Worm (Caenorhabditis elegans): ENCODE data around the gene erfa-3.
A peak's percentile ranks its signal among the peaks of the same experiment; 100 is the strongest.

Gene erfa-3

DNA sequence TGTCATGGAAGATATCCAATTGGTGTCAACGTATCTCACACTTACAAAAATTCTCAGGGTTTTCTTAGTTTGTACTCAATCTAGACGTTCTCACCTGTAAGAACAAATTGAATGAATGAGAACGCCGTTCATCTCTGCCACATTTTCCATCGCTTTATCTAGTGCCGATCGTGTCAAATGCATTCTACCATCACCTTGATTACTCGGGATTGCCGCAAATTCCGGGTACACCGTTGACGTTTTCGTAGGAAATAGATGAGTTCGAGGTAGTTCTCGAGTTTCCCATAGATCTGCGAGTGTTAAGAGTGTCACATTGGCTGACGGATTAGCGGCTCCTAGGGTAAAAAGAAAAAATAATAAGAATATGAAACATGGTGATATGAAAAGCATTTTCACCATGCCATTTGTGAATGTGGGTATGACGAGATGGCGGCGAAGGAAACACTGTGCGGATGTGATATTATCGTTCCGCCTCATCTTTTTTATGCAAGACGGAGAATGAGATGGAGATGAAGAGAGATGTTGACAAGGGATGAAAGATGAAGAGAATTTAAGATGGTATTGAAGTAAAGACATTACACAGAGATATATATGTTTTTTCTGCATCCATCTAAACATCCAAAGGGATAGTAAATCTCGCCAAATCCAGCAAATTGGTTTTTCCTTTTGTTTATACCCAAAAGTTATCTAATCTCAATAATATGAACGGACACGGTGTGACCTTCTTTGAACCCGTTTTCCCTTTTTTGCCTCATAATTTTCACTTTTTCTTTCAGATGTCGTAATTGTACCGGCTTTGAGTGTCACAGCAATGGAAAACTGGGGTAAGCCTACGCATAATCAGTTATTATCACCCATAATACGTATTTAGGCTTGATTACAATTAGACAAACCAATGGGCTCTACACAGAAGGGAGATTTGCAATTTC is 19.5 kb downstream of the erfa-3 start, which contains the start of gene lact-8 (continued):
- TF ChIP-seq pag-3 (tag; optimal IDR thresholded peaks at IDR 0.05; ENCODE audit: borderline replicate concordance, insufficient read depth), result no peak
- no peak for TF ChIP-seq elt-3 (tag; optimal IDR thresholded peaks at IDR 0.05)
- no peak for TF ChIP-seq lin-13 (GFP tag; optimal IDR thresholded peaks at IDR 0.05)
- TF ChIP-seq hpl-2 (GFP tag; optimal IDR thresholded peaks at IDR 0.05), result no peak
- TF ChIP-seq nhr-76 (tag; optimal IDR thresholded peaks at IDR 0.05), result no peak
- TF ChIP-seq C16A3.4 (tag; optimal IDR thresholded peaks at IDR 0.05), result no peak
- TF ChIP-seq efl-1 (optimal IDR thresholded peaks at IDR 0.05), result no peak
- peak in 1 of 2 experiments; percentile 90 for TF ChIP-seq efl-1 (GFP tag; optimal IDR thresholded peaks at IDR 0.05 in 1 of 2)

DNA sequence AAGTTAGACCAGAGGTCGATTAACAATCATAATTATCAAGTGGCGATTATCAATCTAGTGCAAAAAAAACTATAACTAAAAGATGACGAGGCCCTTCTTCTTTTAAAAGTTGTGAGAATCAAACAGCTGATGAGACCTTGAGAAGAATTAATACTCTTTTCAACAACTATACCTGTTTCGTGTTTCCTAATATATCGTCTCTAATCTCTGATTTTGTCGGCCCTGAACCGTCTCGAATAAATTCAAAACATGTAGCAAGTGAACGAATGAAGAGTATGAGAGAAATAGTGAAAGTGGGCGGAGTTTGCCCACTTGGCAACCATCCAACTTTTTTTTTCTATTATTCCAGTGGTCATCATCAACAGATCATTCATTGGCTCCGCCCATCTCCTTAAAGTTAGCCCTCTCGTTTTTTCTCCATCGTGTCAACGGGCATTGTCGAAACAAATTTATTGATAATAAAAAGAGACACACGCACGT is 25.3 kb downstream of the erfa-3 start, which contains the start of gene Y42A5A.1:
Y42A5A.1 (plus strand) TSS at position 430 of the 480 bp plus-strand sequence.
- 0 out of 2 replicates have a peak, but pooled peaks have one; percentile 22 for TF ChIP-seq grh-1 (GFP tag; IDR thresholded peaks at IDR 0.05)
- no peak for TF ChIP-seq zag-1 (tag; optimal IDR thresholded peaks at IDR 0.05)
- no peak for TF ChIP-seq hlh-17 (GFP tag; optimal IDR thresholded peaks at IDR 0.05; ENCODE audit: borderline replicate concordance)
- TF ChIP-seq egl-27 (tag; optimal IDR thresholded peaks at IDR 0.05), result no peak
- no peak for TF ChIP-seq snpc-4 (tag; optimal IDR thresholded peaks at IDR 0.05)
- TF ChIP-seq mef-2 (tag; optimal IDR thresholded peaks at IDR 0.05), result no peak
- peak in 1 of 2 experiments; percentile 24 for TF ChIP-seq lsy-2 (tag; optimal IDR thresholded peaks at IDR 0.05)
- no peak for TF ChIP-seq sox-4 (tag; optimal IDR thresholded peaks at IDR 0.05)
- no peak for TF ChIP-seq nhr-19 (GFP tag; conservative IDR thresholded peaks at IDR 0.05)
- peak; percentile 31 for TF ChIP-seq lin-14 (GFP tag; optimal IDR thresholded peaks at IDR 0.05)
- no peak for TF ChIP-seq nhr-71 (tag; optimal IDR thresholded peaks at IDR 0.05)
- TF ChIP-seq nhr-76 (tag; optimal IDR thresholded peaks at IDR 0.05), result no peak
- TF ChIP-seq irx-1 (tag; optimal IDR thresholded peaks at IDR 0.05), result no peak
- no peak for TF ChIP-seq lin-39 (tag; optimal IDR thresholded peaks at IDR 0.05)
- no peak for TF ChIP-seq ztf-11 (tag; optimal IDR thresholded peaks at IDR 0.05)
- TF ChIP-seq mdl-1 (tag; optimal IDR thresholded peaks at IDR 0.05), result no peak
- no peak for TF ChIP-seq nhr-47 (tag; optimal IDR thresholded peaks at IDR 0.05)
- TF ChIP-seq fkh-8 (tag; optimal IDR thresholded peaks at IDR 0.05), result no peak
- peak; percentile 49 for TF ChIP-seq blmp-1 (tag; optimal IDR thresholded peaks at IDR 0.05)
- TF ChIP-seq isw-1 (GFP tag; IDR thresholded peaks at IDR 0.05), result no peak
- TF ChIP-seq nhr-85 (tag), result peak; percentile 96
- TF ChIP-seq nhr-12 (tag; optimal IDR thresholded peaks at IDR 0.05), result no peak
- TF ChIP-seq ztf-4 (tag; optimal IDR thresholded peaks at IDR 0.05), result no peak
- TF ChIP-seq xbp-1 (tag; optimal IDR thresholded peaks at IDR 0.05), result no peak
- TF ChIP-seq lin-35 (GFP tag; optimal IDR thresholded peaks at IDR 0.05), result no peak
- TF ChIP-seq pag-3 (tag; optimal IDR thresholded peaks at IDR 0.05; ENCODE audit: borderline replicate concordance, insufficient read depth), result no peak
- no peak for TF ChIP-seq nhr-90 (tag; optimal IDR thresholded peaks at IDR 0.05; ENCODE audit: poor library complexity)
- no peak for TF ChIP-seq C04F5.9 (tag; optimal IDR thresholded peaks at IDR 0.05)
- no peak for TF ChIP-seq dpl-1 (GFP tag; optimal IDR thresholded peaks at IDR 0.05)

DNA sequence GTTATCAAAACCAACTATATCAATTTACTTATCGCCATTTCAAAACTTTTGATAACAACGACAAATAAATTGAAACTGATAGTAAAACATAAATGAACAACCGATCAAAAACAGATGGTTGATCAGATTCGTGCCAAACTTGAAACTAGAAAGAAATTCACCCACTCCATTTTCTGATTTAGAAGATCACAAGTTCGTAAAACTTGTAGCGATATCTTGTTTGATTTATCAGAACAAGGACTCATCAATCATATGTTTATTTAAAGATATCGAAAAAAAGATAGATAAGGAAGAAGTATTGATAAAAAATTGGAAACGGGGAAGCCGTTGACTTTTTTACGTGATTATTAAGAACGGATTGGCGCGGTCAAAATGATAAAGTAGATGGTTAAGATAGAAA is 25.8 kb downstream of the erfa-3 start:
- TF ChIP-seq nhr-90 (tag; optimal IDR thresholded peaks at IDR 0.05; ENCODE audit: poor library complexity) (peak; percentile 17), lin-14 (GFP tag; optimal IDR thresholded peaks at IDR 0.05) (peak; percentile 32), ztf-4 (tag; optimal IDR thresholded peaks at IDR 0.05) (no peak), efl-1 (optimal IDR thresholded peaks at IDR 0.05) (no peak), efl-1 (GFP tag; optimal IDR thresholded peaks at IDR 0.05 in 1 of 2) (peak in 1 of 2 experiments; percentile 39), dpl-1 (GFP tag; optimal IDR thresholded peaks at IDR 0.05) (no peak), elt-3 (tag; optimal IDR thresholded peaks at IDR 0.05) (peak in 2 of 6 experiments; percentile 67 to 75), skn-1 (tag; optimal IDR thresholded peaks at IDR 0.05) (no peak), ceh-63 (GFP tag; optimal IDR thresholded peaks at IDR 0.05) (no peak), nhr-47 (tag; optimal IDR thresholded peaks at IDR 0.05) (no peak), nhr-77 (tag; optimal IDR thresholded peaks at IDR 0.05) (no peak), elt-2 (tag; optimal IDR thresholded peaks at IDR 0.05) (peak; percentile 99), egl-27 (tag; optimal IDR thresholded peaks at IDR 0.05) (no peak), blmp-1 (tag; optimal IDR thresholded peaks at IDR 0.05) (peak; percentile 3), nhr-20 (tag; optimal IDR thresholded peaks at IDR 0.05) (peak; percentile 40), ceh-8 (GFP tag; optimal IDR thresholded peaks at IDR 0.05) (no peak), nhr-71 (tag; optimal IDR thresholded peaks at IDR 0.05) (peak; percentile 8)
